Worm (Caenorhabditis elegans) whole organism, L1 larva: ENCODE data around the gene srv-34.

Source experiments
- C04F5.9 ChIP-seq: sonication (generic microtip); optimal IDR thresholded peaks from 2 replicates; lab custom pipeline; 2016; ENCODE audit warnings: missing genetic modification characterization, missing compliant biosample characterization
- C34B4.2 ChIP-seq: sonication (generic microtip); optimal IDR thresholded peaks from 2 replicates; lab custom pipeline; 2017; ENCODE audit warnings: mild to moderate bottlenecking, missing genetic modification characterization, missing compliant biosample characterization
- Y116A8C.19 ChIP-seq: sonication (generic microtip); optimal IDR thresholded peaks from 2 replicates; lab custom pipeline; 2016; ENCODE audit warnings: missing compliant biosample characterization, missing genetic modification characterization, borderline replicate concordance
- alr-1 ChIP-seq: fragments of 200-800 bp; sonication (Bioruptor generic); optimal IDR thresholded peaks from 2 replicates; lab custom pipeline; 2018; ENCODE audit warnings: borderline replicate concordance, mild to moderate bottlenecking, missing genetic modification characterization, missing compliant biosample characterization
- aly-2 ChIP-seq: fragments of 150-350 bp; optimal IDR thresholded peaks from 2 replicates; lab custom pipeline; 2014; ENCODE audit warnings: missing biosample characterization, missing genetic modification characterization
- ceh-82 ChIP-seq, 3 experiments: fragments of 150-350 bp in 1 of 3; sonication (generic microtip) in 2 of 3; optimal IDR thresholded peaks; 2 replicates each; lab custom pipeline; 2014 to 2017; ENCODE audit warnings: missing biosample characterization in 3 of 3, missing genetic modification characterization in 3 of 3
- ceh-88 ChIP-seq: fragments of 200-800 bp; sonication (Bioruptor generic); IDR thresholded peaks from 2 replicates; pipeline ENCODE4 v1.3.6; 2022; ENCODE audit warnings: missing genetic modification characterization, missing compliant biosample characterization
- dsc-1 ChIP-seq: sonication (generic microtip); optimal IDR thresholded peaks from 2 replicates; lab custom pipeline; 2016; ENCODE audit warnings: mild to moderate bottlenecking, missing genetic modification characterization, missing compliant biosample characterization
- efl-1 ChIP-seq, 4 experiments: fragments of 150-350 bp; optimal IDR thresholded peaks in 3 of 4; peaks in 1 of 4; 1 replicate in 1 of 4; 2 replicates in 3 of 4; lab custom pipeline; 2014; ENCODE audit warnings: missing biosample characterization in 2 of 4, missing genetic modification characterization in 2 of 4, missing genetic modification reagents in 2 of 4
- efl-3 ChIP-seq: fragments of 200-800 bp; sonication (Bioruptor generic); optimal IDR thresholded peaks from 2 replicates; lab custom pipeline; 2018; ENCODE audit warnings: mild to moderate bottlenecking, missing genetic modification characterization, missing compliant biosample characterization
- egl-27 ChIP-seq, 2 experiments: fragments of 150-350 bp in 1 of 2; sonication (generic microtip); optimal IDR thresholded peaks; 3 replicates each; lab custom pipeline; 2017 to 2018; ENCODE audit warnings: missing biosample characterization in 2 of 2, missing genetic modification characterization in 2 of 2, missing genetic modification reagents in 2 of 2
- elt-2 ChIP-seq: sonication (generic microtip); optimal IDR thresholded peaks from 2 replicates; lab custom pipeline; 2016; ENCODE audit warnings: missing genetic modification characterization, mild to moderate bottlenecking, inconsistent platforms, missing compliant biosample characterization, missing genetic modification reagents
- ets-5 ChIP-seq: fragments of 200-800 bp; sonication (Bioruptor generic); IDR thresholded peaks from 2 replicates; pipeline ENCODE4 v1.3.6; 2022; ENCODE audit warnings: missing genetic modification characterization, missing compliant biosample characterization
- fkh-10 ChIP-seq: sonication (generic microtip); optimal IDR thresholded peaks from 2 replicates; lab custom pipeline; 2017; ENCODE audit warnings: missing biosample characterization, missing genetic modification reagents, missing genetic modification characterization
- fkh-4 ChIP-seq: sonication (generic microtip); optimal IDR thresholded peaks from 2 replicates; lab custom pipeline; 2016; ENCODE audit warnings: missing compliant biosample characterization, missing genetic modification characterization, borderline replicate concordance
- fos-1 ChIP-seq: fragments of 150-350 bp; optimal IDR thresholded peaks from 2 replicates; lab custom pipeline; 2014; ENCODE audit warnings: missing biosample characterization, missing genetic modification characterization
- irx-1 ChIP-seq: sonication (generic microtip); optimal IDR thresholded peaks from 2 replicates; lab custom pipeline; 2016; ENCODE audit warnings: missing genetic modification characterization, missing compliant biosample characterization
- jun-1 ChIP-seq: fragments of 150-350 bp; optimal IDR thresholded peaks from 2 replicates; lab custom pipeline; 2014; ENCODE audit warnings: missing biosample characterization, missing genetic modification reagents, missing genetic modification characterization
- mab-9 ChIP-seq: fragments of 200-800 bp; sonication (Bioruptor generic); IDR thresholded peaks from 2 replicates; pipeline ENCODE4 v1.3.6; 2022; ENCODE audit warnings: missing genetic modification reagents, missing genetic modification characterization, missing compliant biosample characterization
- mdl-1 ChIP-seq, 2 experiments: fragments of 150-350 bp; optimal IDR thresholded peaks; 2 replicates each; lab custom pipeline; 2014 to 2017; ENCODE audit warnings: missing biosample characterization in 2 of 2, missing genetic modification characterization in 2 of 2, inconsistent platforms in 1 of 2
- nhr-237 ChIP-seq: fragments of 150-350 bp; optimal IDR thresholded peaks from 2 replicates; lab custom pipeline; 2014; ENCODE audit warnings: missing biosample characterization, missing genetic modification characterization
- nhr-47 ChIP-seq: sonication (generic microtip); optimal IDR thresholded peaks from 2 replicates; lab custom pipeline; 2016; ENCODE audit warnings: mild to moderate bottlenecking, missing genetic modification characterization, moderate library complexity, missing compliant biosample characterization
- nhr-71 ChIP-seq: sonication (generic microtip); optimal IDR thresholded peaks from 2 replicates; lab custom pipeline; 2016; ENCODE audit warnings: mild to moderate bottlenecking, missing genetic modification characterization, moderate library complexity, missing compliant biosample characterization
- nhr-76 ChIP-seq: sonication (generic microtip); optimal IDR thresholded peaks from 2 replicates; lab custom pipeline; 2017; ENCODE audit warnings: missing biosample characterization, missing genetic modification characterization
- nhr-77 ChIP-seq: fragments of 150-350 bp; optimal IDR thresholded peaks from 2 replicates; lab custom pipeline; 2014; ENCODE audit warnings: missing biosample characterization, missing genetic modification characterization
- nhr-85 ChIP-seq: sonication (generic microtip); peaks from one replicate; lab custom pipeline; 2016; ENCODE audit warnings: missing genetic modification characterization, inconsistent platforms, missing compliant biosample characterization
- pag-3 ChIP-seq: sonication (generic microtip); optimal IDR thresholded peaks from 2 replicates; lab custom pipeline; 2017; ENCODE audit warnings: missing genetic modification characterization, mild to moderate bottlenecking, missing compliant biosample characterization, antibody characterized with exemption, borderline replicate concordance; ENCODE audit not compliant: insufficient read depth
- pqm-1 ChIP-seq: sonication (generic microtip); optimal IDR thresholded peaks from 3 replicates; lab custom pipeline; 2017; ENCODE audit warnings: missing biosample characterization, missing genetic modification characterization
- rnt-1 ChIP-seq: sonication (generic microtip); optimal IDR thresholded peaks from 2 replicates; lab custom pipeline; 2016; ENCODE audit warnings: mild to moderate bottlenecking, missing genetic modification characterization, moderate library complexity, missing compliant biosample characterization
- skn-1 ChIP-seq: fragments of 150-350 bp; optimal IDR thresholded peaks from 2 replicates; lab custom pipeline; 2014; ENCODE audit warnings: missing biosample characterization, missing genetic modification characterization
- snpc-4 ChIP-seq: fragments of 150-350 bp; optimal IDR thresholded peaks from 2 replicates; lab custom pipeline; 2014; ENCODE audit warnings: missing biosample characterization, missing genetic modification characterization
- unc-130 ChIP-seq: fragments of 150-350 bp; optimal IDR thresholded peaks from 2 replicates; lab custom pipeline; 2017; ENCODE audit warnings: missing biosample characterization, missing genetic modification characterization, inconsistent platforms
- unc-98 ChIP-seq: fragments of 200-800 bp; sonication (Bioruptor generic); IDR thresholded peaks from 2 replicates; pipeline ENCODE4 v1.3.6; 2022; ENCODE audit warnings: missing genetic modification characterization, missing compliant biosample characterization
- vab-15 ChIP-seq: sonication (generic microtip); optimal IDR thresholded peaks from 2 replicates; lab custom pipeline; 2017; ENCODE audit warnings: missing genotype, mild to moderate bottlenecking, missing genetic modification characterization, missing compliant biosample characterization
- zag-1 ChIP-seq: fragments of 150-350 bp; optimal IDR thresholded peaks from 2 replicates; lab custom pipeline; 2014; ENCODE audit warnings: missing biosample characterization, missing genetic modification characterization
- zip-4 ChIP-seq: fragments of 200-800 bp; sonication (Bioruptor generic); optimal IDR thresholded peaks from 2 replicates; lab custom pipeline; 2018; ENCODE audit warnings: mild to moderate bottlenecking, missing genetic modification characterization, moderate library complexity, missing compliant biosample characterization
- ztf-11 ChIP-seq, 2 experiments: sonication (generic microtip); optimal IDR thresholded peaks; 2 replicates each; lab custom pipeline; 2016 to 2017; ENCODE audit warnings: missing genetic modification characterization in 2 of 2, missing biosample characterization in 1 of 2, missing compliant biosample characterization in 1 of 2
- ztf-4 ChIP-seq: fragments of 150-350 bp; optimal IDR thresholded peaks from 2 replicates; lab custom pipeline; 2014; ENCODE audit warnings: missing biosample characterization, missing genetic modification characterization

The srv-34 gene

ce11 chrV:16370039-16370438, 4.5 kb downstream of the srv-34 start (continued):
- TF ChIP-seq nhr-85 (tag; lab: Kevin White, UChicago), result peak; percentile 49
- no peak for TF ChIP-seq fkh-4
- peak; percentile 83 for TF ChIP-seq nhr-47 (tag; lab: Kevin White, UChicago)
- TF ChIP-seq ztf-11 (tag; optimal IDR thresholded peaks at IDR 0.05; lab: Kevin White, UChicago), result peak in 1 of 2 experiments; percentile 50
- no peak for TF ChIP-seq zag-1 (tag; lab: Kevin White, UChicago)
- TF ChIP-seq skn-1 (tag; lab: Kevin White, UChicago), result peak; percentile 63
- no peak for TF ChIP-seq C34B4.2 (tag; lab: Kevin White, UChicago)
- no peak for TF ChIP-seq pqm-1 (tag; lab: Kevin White, UChicago)
- no peak for TF ChIP-seq Y116A8C.19 (tag; lab: Kevin White, UChicago)
- no peak for TF ChIP-seq vab-15
- TF ChIP-seq rnt-1 (tag; lab: Kevin White, UChicago), result peak; percentile 88
- TF ChIP-seq efl-3, result no peak
- TF ChIP-seq unc-98, result no peak
- peak; percentile 62 for TF ChIP-seq snpc-4
- peak; percentile 20 for TF ChIP-seq fos-1 (tag; lab: Kevin White, UChicago)
- no peak for TF ChIP-seq ets-5 (GFP tag; lab: Robert Waterston, UW)
- peak; percentile 20 for TF ChIP-seq C04F5.9
- peak; percentile 53 for TF ChIP-seq elt-2 (tag; lab: Kevin White, UChicago)
- no peak for TF ChIP-seq mab-9 (GFP tag; lab: Robert Waterston, UW)
- TF ChIP-seq mdl-1 (tag; optimal IDR thresholded peaks at IDR 0.05; lab: Kevin White, UChicago), result peak in 1 of 2 experiments; percentile 63
- TF ChIP-seq unc-130, result peak; percentile 53
- TF ChIP-seq ceh-88 (GFP tag; lab: Robert Waterston, UW), result no peak
- no peak for TF ChIP-seq pag-3
- no peak for TF ChIP-seq nhr-76
- TF ChIP-seq efl-1 (optimal IDR thresholded peaks at IDR 0.05; lab: Kevin White, UChicago), result peak; percentile 62 to 66
- peak; percentile 48 to 92 for TF ChIP-seq efl-1 (GFP tag; optimal IDR thresholded peaks at IDR 0.05 in 1 of 2; lab: Kevin White, UChicago)
- peak; percentile 65 for TF ChIP-seq irx-1
- TF ChIP-seq nhr-237, result no peak
- TF ChIP-seq alr-1 (tag; lab: Kevin White, UChicago), result no peak
- peak; percentile 10 for TF ChIP-seq jun-1 (tag; lab: Kevin White, UChicago)
- peak; percentile 61 for TF ChIP-seq zip-4 (GFP tag; lab: Kevin White, UChicago)

- TF ChIP-seq egl-27 (tag; optimal IDR thresholded peaks at IDR 0.05; lab: Kevin White, UChicago) (no peak), nhr-77 (tag; lab: Kevin White, UChicago) (no peak), dsc-1 (tag; lab: Kevin White, UChicago) (no peak), efl-1 (optimal IDR thresholded peaks at IDR 0.05; lab: Kevin White, UChicago) (no peak), efl-1 (GFP tag; optimal IDR thresholded peaks at IDR 0.05 in 1 of 2; lab: Kevin White, UChicago) (peak in 1 of 2 experiments; percentile 55)
- TF ChIP-seq, all 84 proteins: peak for 1
Observed at ce11 chrV:16368143-16368542, 6.4 kb downstream of the srv-34 start.

ce11 chrV:16367575-16367974, 7.0 kb downstream of the srv-34 start, which contains the start of gene W08G11.3:
W08G11.3 (plus strand) TSS chrV:16367681.
- TF ChIP-seq fkh-10 (GFP tag; lab: Kevin White, UChicago) (no peak), aly-2 (tag; lab: Kevin White, UChicago) (peak; percentile 40), ztf-4 (no peak), ceh-82 (tag; optimal IDR thresholded peaks at IDR 0.05; lab: Kevin White, UChicago) (peak in 1 of 3 experiments; percentile 2), nhr-71 (tag; lab: Kevin White, UChicago) (peak; percentile 2)
